Worm (Caenorhabditis elegans) whole organism, L4/young adult: Measurements from ENCODE around the gene ost-1.

Experiments used
- W03F9.2 ChIP-seq: fragments of 150-350 bp; optimal IDR thresholded peaks from 2 replicates; lab custom pipeline; 2014; ENCODE audit warnings: missing biosample characterization, missing genetic modification characterization
- dao-5 ChIP-seq: sonication (generic microtip); optimal IDR thresholded peaks from 2 replicates; lab custom pipeline; 2016; ENCODE audit warnings: missing genotype, missing genetic modification characterization, moderate library complexity, missing compliant biosample characterization
- him-1 ChIP-seq: sonication (generic microtip); optimal IDR thresholded peaks from 2 replicates; lab custom pipeline; 2016; ENCODE audit warnings: missing genotype, missing genetic modification reagents, missing genetic modification characterization, missing compliant biosample characterization

The ost-1 gene

DNA sequence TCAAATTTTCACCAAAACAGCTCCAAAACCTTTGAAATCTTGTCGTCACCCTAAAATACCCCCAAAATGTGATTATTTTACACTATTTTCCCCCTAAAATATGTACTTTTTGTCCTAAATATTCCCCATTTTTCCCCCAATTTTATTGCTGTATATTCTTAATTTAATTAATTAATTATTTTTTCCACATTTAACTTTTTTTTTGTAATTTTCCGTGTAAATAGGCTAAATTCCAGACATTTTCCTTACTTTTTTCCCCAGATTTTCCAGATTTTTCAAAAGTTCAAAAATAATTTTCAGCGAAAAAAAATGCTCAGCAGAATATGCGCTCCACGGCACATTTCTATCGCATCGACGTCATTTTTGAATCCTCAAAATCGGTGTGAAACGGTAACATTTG is 10.0 kb upstream of the ost-1 start, which contains the start of gene cox-18:
cox-18 (plus strand) TSS at position 301 of the 400 bp plus-strand sequence.
- TF ChIP-seq him-1 (tag; lab: Kevin White, UChicago) = no peak
- no peak for TF ChIP-seq W03F9.2 (tag; lab: Kevin White, UChicago)
- TF ChIP-seq dao-5 (tag; lab: Kevin White, UChicago) = no peak

ce11 chrIV:1104518-1104917 is 2.7 kb upstream of the ost-1 start, which contains the start of the genes C44B12.9 and C44B12.3:
C44B12.9 (minus strand) TSS chrIV:1104618.
C44B12.3 (plus strand) TSS chrIV:1104766.
- TF ChIP-seq dao-5 (tag; lab: Kevin White, UChicago) = no peak
- TF ChIP-seq him-1 (tag; lab: Kevin White, UChicago) = no peak
- no peak for TF ChIP-seq W03F9.2 (tag; lab: Kevin White, UChicago)

- TF ChIP-seq dao-5 (tag; lab: Kevin White, UChicago) (no peak), W03F9.2 (tag; lab: Kevin White, UChicago) (no peak), him-1 (tag; lab: Kevin White, UChicago) (no peak)
Observed at ce11 chrIV:1105104-1105503, 2.1 kb upstream of the ost-1 start.

ce11 chrIV:1105999-1106398 is 1.2 kb upstream of the ost-1 start:
- TF ChIP-seq dao-5 (tag; lab: Kevin White, UChicago) (no peak), him-1 (tag; lab: Kevin White, UChicago) (no peak), W03F9.2 (tag; lab: Kevin White, UChicago) (no peak)

DNA sequence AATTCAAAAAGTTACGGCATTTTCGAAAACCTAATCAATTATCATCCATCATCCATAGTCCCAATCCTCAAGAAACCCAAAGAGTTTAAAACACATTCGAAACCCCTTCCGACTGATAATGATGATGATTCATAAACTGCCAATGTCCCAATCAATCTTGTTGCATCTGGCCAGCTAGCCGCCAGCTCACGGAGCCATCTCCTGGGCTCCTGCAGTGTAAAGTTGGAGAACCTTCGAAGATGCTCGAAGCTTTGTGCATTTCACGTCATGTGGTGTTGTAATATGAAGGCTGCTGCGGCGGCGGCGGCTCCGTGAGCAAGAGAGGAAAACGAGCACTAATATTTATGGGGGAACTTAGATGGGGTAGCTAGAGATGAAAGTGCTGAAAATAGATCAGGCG is 834 bp downstream of the ost-1 start:
- TF ChIP-seq W03F9.2 (tag; lab: Kevin White, UChicago) (no peak), dao-5 (tag; lab: Kevin White, UChicago) (no peak), him-1 (tag; lab: Kevin White, UChicago) (no peak)

DNA sequence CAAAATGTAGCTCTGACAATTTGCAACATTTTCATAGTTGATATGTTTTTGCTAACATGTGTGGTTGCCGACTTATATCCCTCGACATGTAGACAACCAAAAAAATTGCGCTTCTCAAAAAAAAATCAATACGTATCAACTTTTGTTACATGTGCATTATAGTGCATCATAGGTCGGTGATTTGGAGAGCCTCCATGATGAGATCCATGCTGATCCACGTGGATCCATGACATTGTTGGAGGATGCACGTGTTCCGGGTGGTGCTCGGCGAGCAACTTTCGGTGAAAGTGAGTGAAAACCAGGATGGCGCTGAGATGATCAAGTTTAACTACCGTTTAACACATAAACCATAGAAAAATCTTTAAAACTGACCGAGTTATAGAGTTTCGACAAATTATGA is 3.8 kb downstream of the ost-1 start:
- TF ChIP-seq dao-5 (tag; lab: Kevin White, UChicago) (no peak), him-1 (tag; lab: Kevin White, UChicago) (no peak), W03F9.2 (tag; lab: Kevin White, UChicago) (no peak)

- TF ChIP-seq dao-5 (tag; lab: Kevin White, UChicago) = no peak
- TF ChIP-seq him-1 (tag; lab: Kevin White, UChicago) = no peak
- no peak for TF ChIP-seq W03F9.2 (tag; lab: Kevin White, UChicago)
Observed at ce11 chrIV:1113638-1114037, 6.4 kb downstream of the ost-1 start, which contains the start of gene srx-14. srx-14 (minus strand) TSS chrIV:1113738.

DNA sequence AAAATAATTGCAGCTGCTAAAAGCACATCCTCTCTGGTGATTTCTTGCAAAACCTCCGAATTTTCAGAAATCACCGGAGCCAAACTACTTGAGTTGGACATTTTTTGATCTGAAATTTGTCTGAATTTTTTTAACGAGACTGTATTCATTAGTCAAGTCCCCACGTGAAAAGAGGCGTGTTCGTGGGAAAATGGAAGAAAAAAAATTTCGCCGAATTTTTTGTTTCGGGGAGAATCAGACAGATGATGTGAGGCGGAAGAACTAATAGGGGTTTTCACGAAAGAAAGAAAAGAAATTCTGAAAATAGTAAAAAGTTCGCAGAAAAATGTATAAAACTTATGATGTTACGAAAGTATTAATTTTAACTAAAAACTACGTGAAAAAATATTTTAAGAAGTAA is 11.4 kb downstream of the ost-1 start, which contains the start of gene srx-13:
srx-13 (minus strand) TSS at position 101 of the 400 bp plus-strand sequence.
- TF ChIP-seq dao-5 (tag; lab: Kevin White, UChicago) = no peak

DNA sequence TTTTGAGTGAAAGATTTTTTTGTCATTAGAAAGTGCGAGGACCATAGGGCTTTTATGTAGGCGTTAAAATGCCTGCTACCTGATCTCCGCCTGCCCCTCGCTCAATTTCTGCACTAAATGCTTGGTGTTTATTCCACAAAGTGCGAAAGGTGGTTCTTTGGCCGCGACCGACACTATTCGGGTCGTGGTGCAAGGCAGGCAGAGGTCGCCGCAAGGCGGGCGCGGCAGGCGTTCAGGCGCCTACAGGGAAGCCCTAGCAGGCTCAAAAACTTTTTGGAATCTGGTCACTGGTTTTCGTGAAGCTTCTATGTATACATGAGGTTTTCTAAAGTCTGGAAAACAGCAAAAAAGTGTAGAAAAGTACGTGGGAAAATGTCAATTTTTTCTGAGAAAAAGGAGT is 13.7 kb downstream of the ost-1 start:
- TF ChIP-seq W03F9.2 (tag; lab: Kevin White, UChicago) = no peak
- no peak for TF ChIP-seq dao-5 (tag; lab: Kevin White, UChicago)
- no peak for TF ChIP-seq him-1 (tag; lab: Kevin White, UChicago)

- TF ChIP-seq him-1 (tag; lab: Kevin White, UChicago) (no peak), W03F9.2 (tag; lab: Kevin White, UChicago) (no peak), dao-5 (tag; lab: Kevin White, UChicago) (no peak)
Observed at ce11 chrIV:1121511-1121910, 14.3 kb downstream of the ost-1 start.

- TF ChIP-seq him-1 (tag; lab: Kevin White, UChicago) = no peak
- no peak for TF ChIP-seq W03F9.2 (tag; lab: Kevin White, UChicago)
- TF ChIP-seq dao-5 (tag; lab: Kevin White, UChicago) = no peak
Observed at ce11 chrIV:1123357-1123756, 16.2 kb downstream of the ost-1 start.

ce11 chrIV:1124741-1125140 is 17.5 kb downstream of the ost-1 start, which contains the start of gene perm-4:
perm-4 (minus strand) TSS chrIV:1125107.
- TF ChIP-seq dao-5 (tag; lab: Kevin White, UChicago) (no peak), him-1 (tag; lab: Kevin White, UChicago) (no peak), W03F9.2 (tag; lab: Kevin White, UChicago) (no peak)

ce11 chrIV:1126490-1126889 is 19.3 kb downstream of the ost-1 start, which contains the start of gene perm-2:
perm-2 (plus strand) TSS chrIV:1126790.
- TF ChIP-seq W03F9.2 (tag; lab: Kevin White, UChicago) (no peak), him-1 (tag; lab: Kevin White, UChicago) (no peak), dao-5 (tag; lab: Kevin White, UChicago) (no peak)

ce11 chrIV:1127852-1128251 is 20.7 kb downstream of the ost-1 start:
- TF ChIP-seq him-1 (tag; lab: Kevin White, UChicago) (no peak), dao-5 (tag; lab: Kevin White, UChicago) (no peak), W03F9.2 (tag; lab: Kevin White, UChicago) (no peak)
